Fruit fly (Drosophila melanogaster): ENCODE results near the gene Ocrl.

Gene Ocrl

DNA sequence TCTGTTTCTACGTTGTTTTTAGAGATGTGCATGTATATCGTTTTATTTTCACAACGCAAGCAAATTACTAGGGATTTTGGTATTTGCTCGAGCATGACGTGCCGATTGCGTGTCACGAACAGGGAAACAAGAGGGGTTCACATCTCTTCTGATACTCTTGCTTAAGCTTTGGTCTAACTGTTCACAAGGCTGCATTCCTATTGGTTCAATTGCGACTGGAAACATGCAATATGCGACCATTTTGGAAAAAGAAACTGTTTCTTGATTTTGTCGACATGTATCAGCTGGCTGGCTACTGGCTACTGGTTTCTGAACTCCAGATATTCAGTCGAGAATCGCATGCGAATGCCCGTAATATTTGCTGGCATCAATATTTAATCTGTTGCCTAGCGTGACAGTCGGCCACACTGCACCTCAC lies 42.6 kb upstream of the Ocrl start, which contains the start of gene Coa8 (continued):
- TF ChIP-seq Ets96B (tag; optimal IDR thresholded peaks at IDR 0.05) (peak; percentile 10), Smox (GFP tag; optimal IDR thresholded peaks at IDR 0.05) (peak; percentile 33), net (GFP tag; optimal IDR thresholded peaks at IDR 0.05) (no peak), CG10631 (GFP tag; optimal IDR thresholded peaks at IDR 0.05) (no peak), CG32006 (GFP tag; optimal IDR thresholded peaks at IDR 0.05) (peak; percentile 33), Hr4 (GFP tag; optimal IDR thresholded peaks at IDR 0.05) (no peak), vri (GFP tag; optimal IDR thresholded peaks at IDR 0.05) (no peak), CG3032 (tag; optimal IDR thresholded peaks at IDR 0.05) (peak; percentile 48)

DNA sequence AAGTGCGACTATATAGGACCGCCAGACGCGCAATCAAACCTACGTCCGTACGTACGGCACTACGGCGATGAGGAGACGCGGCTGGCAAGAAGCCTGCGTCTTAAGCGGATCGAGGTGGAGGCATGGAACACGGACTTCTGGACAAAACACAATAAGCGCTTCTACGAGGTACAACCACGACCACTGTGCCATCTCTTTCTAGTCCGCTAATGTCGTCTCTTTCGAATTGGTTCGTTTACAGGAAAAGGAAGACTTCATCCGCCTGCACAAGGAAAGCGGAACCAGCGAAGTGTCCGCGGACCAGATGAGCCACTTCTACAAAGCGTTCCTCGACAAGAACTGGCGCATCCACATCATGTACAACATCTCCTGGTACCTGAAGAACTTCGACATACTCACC lies 42.0 kb upstream of the Ocrl start:
- TF ChIP-seq CG11294 (GFP tag; IDR thresholded peaks at IDR 0.05) (no peak), OdsH (GFP tag; optimal IDR thresholded peaks at IDR 0.05) (no peak), fd59A (GFP tag; optimal IDR thresholded peaks at IDR 0.05) (no peak), fkh (GFP tag; optimal IDR thresholded peaks at IDR 0.05) (no peak), acj6 (GFP tag; optimal IDR thresholded peaks at IDR 0.05) (no peak), CG15336 (GFP tag; IDR thresholded peaks at IDR 0.05) (no peak), Eip75B (GFP tag; optimal IDR thresholded peaks at IDR 0.05) (no peak), Sox14 (GFP tag; optimal IDR thresholded peaks at IDR 0.05) (no peak), fd85E (GFP tag; optimal IDR thresholded peaks at IDR 0.05) (no peak), salr (GFP tag; optimal IDR thresholded peaks at IDR 0.05) (no peak), CG8119 (GFP tag; IDR thresholded peaks at IDR 0.05) (no peak), Smox (GFP tag; optimal IDR thresholded peaks at IDR 0.05) (no peak), CG9139 (GFP tag; optimal IDR thresholded peaks at IDR 0.05) (no peak), Ets96B (tag; optimal IDR thresholded peaks at IDR 0.05) (no peak), CG16779 (tag; optimal IDR thresholded peaks at IDR 0.05) (no peak), spab (GFP tag; optimal IDR thresholded peaks at IDR 0.05) (no peak), CG31627 (GFP tag; optimal IDR thresholded peaks at IDR 0.05) (no peak), CG6276 (GFP tag; optimal IDR thresholded peaks at IDR 0.05) (no peak), CG6854 (GFP tag; optimal IDR thresholded peaks at IDR 0.05) (no peak)

DNA sequence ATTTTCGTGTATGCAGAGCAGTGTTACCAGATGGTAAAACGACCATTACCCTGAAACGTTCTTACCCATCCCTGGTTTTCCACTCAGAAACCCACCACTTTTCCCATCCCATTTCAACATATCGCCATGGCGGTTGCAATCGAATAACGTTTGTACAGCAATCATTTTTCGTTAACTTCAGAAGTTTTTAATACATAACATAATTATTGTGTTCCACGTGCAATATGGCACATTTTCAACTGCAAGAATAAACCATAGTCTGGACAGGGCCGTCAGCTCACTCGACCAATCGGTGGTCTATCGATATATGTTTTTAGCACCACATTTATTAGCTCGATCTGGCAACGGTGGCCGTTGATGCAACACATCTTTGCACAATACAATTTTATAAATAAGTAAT lies 32.9 kb upstream of the Ocrl start, which contains the start of the genes trr and mRpL16:
TSS of gene trr (minus strand) at position 25 of the 400 bp plus-strand sequence.
TSS of gene mRpL16 (plus strand) at position 331 of the 400 bp plus-strand sequence.
- TF ChIP-seq CG6163 (GFP tag; IDR thresholded peaks at IDR 0.05), result no peak
- TF ChIP-seq Met (GFP tag; optimal IDR thresholded peaks at IDR 0.05), result no peak
- TF ChIP-seq lz (GFP tag; optimal IDR thresholded peaks at IDR 0.05), result peak; percentile 44
- TF ChIP-seq eg (GFP tag; IDR thresholded peaks at IDR 0.05), result peak; percentile 39; the same call in 1 of the 3 replicates
- peak; percentile 44 for TF ChIP-seq esn (GFP tag; optimal IDR thresholded peaks at IDR 0.05)
- TF ChIP-seq CG10669 (GFP tag; optimal IDR thresholded peaks at IDR 0.05), result no peak
- peak; percentile 54 for TF ChIP-seq CG3032 (tag; optimal IDR thresholded peaks at IDR 0.05)
- TF ChIP-seq CG31627 (GFP tag; optimal IDR thresholded peaks at IDR 0.05), result peak; percentile 36

DNA sequence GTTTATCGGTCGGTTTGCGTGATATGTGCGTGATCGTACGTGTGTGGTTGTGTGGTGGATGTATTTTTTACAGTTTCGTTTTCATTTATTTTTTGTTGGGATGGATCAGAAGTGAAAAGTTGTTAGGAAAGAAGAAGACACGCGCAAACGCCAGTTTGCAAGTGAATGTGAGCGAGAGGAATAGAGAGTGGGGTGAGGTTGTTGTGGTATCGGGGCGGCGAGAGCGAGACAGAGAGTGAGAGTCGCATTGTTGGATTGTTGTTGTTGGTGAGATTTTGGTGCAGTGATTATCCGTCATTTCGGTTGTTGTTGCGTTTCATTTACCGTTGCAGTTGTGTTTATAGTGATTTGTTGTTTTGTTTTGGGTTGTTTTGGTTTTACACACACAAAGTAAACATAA lies 29.2 kb upstream of the Ocrl start:
- TF ChIP-seq pdm3 (GFP tag; optimal IDR thresholded peaks at IDR 0.05) (no peak), CG6792 (GFP tag; optimal IDR thresholded peaks at IDR 0.05) (no peak), net (GFP tag; optimal IDR thresholded peaks at IDR 0.05) (no peak)

DNA sequence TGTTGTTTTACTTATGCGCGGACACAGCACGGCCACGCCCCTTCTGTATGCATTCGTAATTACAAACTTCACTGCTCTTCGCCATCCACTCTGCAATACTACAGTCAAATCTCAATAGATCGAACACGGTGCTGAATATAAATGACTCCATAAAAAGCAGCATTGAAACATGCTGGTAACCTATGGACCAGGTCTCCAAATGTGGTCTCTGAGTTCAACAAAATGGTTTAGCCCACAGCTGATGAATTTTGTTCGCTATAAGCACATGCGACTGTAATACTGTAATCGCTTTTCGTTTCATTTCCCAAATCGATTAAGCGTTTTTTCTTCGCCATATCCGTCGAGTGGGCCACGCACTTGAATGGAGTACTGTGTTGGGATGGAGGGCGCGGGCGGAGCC lies 25.4 kb upstream of the Ocrl start:
- TF ChIP-seq CG10631 (GFP tag; optimal IDR thresholded peaks at IDR 0.05), result peak; percentile 42
- TF ChIP-seq CG1621 (tag; optimal IDR thresholded peaks at IDR 0.05), result peak; percentile 17
- peak in 1 of 2 experiments; percentile 7 for TF ChIP-seq salr (GFP tag; optimal IDR thresholded peaks at IDR 0.05)
- TF ChIP-seq CG31627 (GFP tag; optimal IDR thresholded peaks at IDR 0.05), result peak; percentile 69
- TF ChIP-seq Eip78C (GFP tag), result peak; percentile 87
- peak; percentile 59 for TF ChIP-seq Gug (GFP tag; IDR thresholded peaks at IDR 0.05)
- no peak for TF ChIP-seq fkh (GFP tag; optimal IDR thresholded peaks at IDR 0.05)
- TF ChIP-seq Eip75B (GFP tag; optimal IDR thresholded peaks at IDR 0.05), result no peak
- TF ChIP-seq Smox (GFP tag; optimal IDR thresholded peaks at IDR 0.05), result no peak
- peak; percentile 19 for TF ChIP-seq Lpt (GFP tag; optimal IDR thresholded peaks at IDR 0.05)
- TF ChIP-seq CG6808 (GFP tag; optimal IDR thresholded peaks at IDR 0.05), result no peak
- TF ChIP-seq ss (GFP tag; optimal IDR thresholded peaks at IDR 0.05), result peak in 1 of 2 experiments; percentile 38
- TF ChIP-seq CG16779 (tag; optimal IDR thresholded peaks at IDR 0.05), result no peak
- TF ChIP-seq topi (GFP tag; optimal IDR thresholded peaks at IDR 0.05), result peak; percentile 66
- TF ChIP-seq CG6163 (GFP tag; IDR thresholded peaks at IDR 0.05), result peak; percentile 65
- peak; percentile 74 for TF ChIP-seq svp (GFP tag)
- peak; percentile 21; the same call in 1 of the 2 replicates for TF ChIP-seq CG11294 (GFP tag; IDR thresholded peaks at IDR 0.05)
- TF ChIP-seq CG8632 (GFP tag; optimal IDR thresholded peaks at IDR 0.05), result no peak
- TF ChIP-seq CG3919 (GFP tag; optimal IDR thresholded peaks at IDR 0.05), result peak; percentile 62
- peak; percentile 37 for TF ChIP-seq CG3032 (tag; optimal IDR thresholded peaks at IDR 0.05)
- TF ChIP-seq dac (GFP tag; optimal IDR thresholded peaks at IDR 0.05), result no peak
- TF ChIP-seq CG6854 (GFP tag; optimal IDR thresholded peaks at IDR 0.05), result no peak

Data from whole organism, prepupa.